Worm (Caenorhabditis elegans) whole organism, L4 larva: ENCODE data around the gene W04E12.2.

Experiments used
- ZK546.5 ChIP-seq, 2 experiments: sonication (generic microtip); optimal IDR thresholded peaks; 2 replicates each; lab custom pipeline; 2017; ENCODE audit warnings: missing biosample characterization in 2 of 2, missing genetic modification characterization in 2 of 2
- ceh-82 ChIP-seq: sonication (generic microtip); optimal IDR thresholded peaks from 2 replicates; lab custom pipeline; 2017; ENCODE audit warnings: missing biosample characterization, missing genetic modification characterization
- lin-39 ChIP-seq: fragments of 150-350 bp; optimal IDR thresholded peaks from 2 replicates; lab custom pipeline; 2014; ENCODE audit warnings: missing biosample characterization, missing genetic modification reagents, missing genetic modification characterization
- zag-1 ChIP-seq: fragments of 150-350 bp; optimal IDR thresholded peaks from 2 replicates; lab custom pipeline; 2014; ENCODE audit warnings: missing biosample characterization, missing genetic modification characterization

DNA sequence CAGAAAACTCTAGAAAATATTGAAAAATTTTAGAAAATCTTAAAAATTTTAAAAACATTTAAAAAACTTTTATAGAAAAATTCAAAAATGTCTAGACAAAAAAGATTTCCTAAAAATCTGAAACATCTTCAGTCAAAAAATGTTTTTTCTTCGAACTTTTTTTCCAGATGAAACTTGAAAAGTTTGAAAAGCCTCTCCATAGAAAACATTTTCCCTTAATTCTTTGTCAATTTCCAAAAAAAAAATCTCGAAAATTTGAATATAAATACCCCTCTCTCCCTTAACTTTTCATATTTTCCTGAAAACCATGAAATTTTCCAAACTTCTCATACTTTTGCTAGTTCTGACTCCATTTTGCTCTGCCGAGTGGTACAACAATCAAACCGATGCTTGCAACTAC is 12.2 kb downstream of the W04E12.2 start, which contains the start of gene Y116F11A.3:
- TF ChIP-seq lin-39 (tag; lab: Kevin White, UChicago) (no peak), zag-1 (tag; lab: Kevin White, UChicago) (no peak), ZK546.5 (tag; optimal IDR thresholded peaks at IDR 0.05; lab: Kevin White, UChicago) (no peak), ceh-82 (tag; lab: Kevin White, UChicago) (no peak)
